Fruit fly (Drosophila melanogaster): Measurements from ENCODE around the gene CG9592.

The CG9592 gene

dm6 chr3L:14481397-14481796 lies 36.2 kb upstream of the CG9592 start:
- TF ChIP-seq bsh (GFP tag; optimal IDR thresholded peaks at IDR 0.05) = peak in 1 of 2 experiments; percentile 11
- no peak for TF ChIP-seq CG3407 (GFP tag; optimal IDR thresholded peaks at IDR 0.05)
- no peak for TF ChIP-seq CG7357 (GFP tag; IDR thresholded peaks at IDR 0.05)
- no peak for TF ChIP-seq CG10267 (tag; optimal IDR thresholded peaks at IDR 0.05)
- TF ChIP-seq CG1603 (tag; optimal IDR thresholded peaks at IDR 0.05) = no peak
- TF ChIP-seq nom (GFP tag; optimal IDR thresholded peaks at IDR 0.05) = peak; percentile 66

dm6 chr3L:14482955-14483354 lies 34.7 kb upstream of the CG9592 start:
- TF ChIP-seq wor (GFP tag; IDR thresholded peaks at IDR 0.05) (no peak), CG7786 (GFP tag; optimal IDR thresholded peaks at IDR 0.05) (no peak), PHDP (tag; optimal IDR thresholded peaks at IDR 0.05) (no peak), br (optimal IDR thresholded peaks at IDR 0.05) (no peak), CG12104 (GFP tag; optimal IDR thresholded peaks at IDR 0.05) (no peak), CG12219 (GFP tag; optimal IDR thresholded peaks at IDR 0.05) (no peak), Oaz (GFP tag; IDR thresholded peaks at IDR 0.05) (no peak), zfh1 (GFP tag; IDR thresholded peaks at IDR 0.05) (0 out of 3 replicates have a peak, but pooled peaks have one; percentile 22), ttk (GFP tag; IDR thresholded peaks at IDR 0.05) (no peak), p53 (GFP tag; optimal IDR thresholded peaks at IDR 0.05) (no peak), Ets65A (GFP tag) (peak; percentile 34), Drgx (GFP tag; IDR thresholded peaks at IDR 0.05) (peak; percentile 65), CG18599 (GFP tag; optimal IDR thresholded peaks at IDR 0.05) (no peak), stwl (tag; optimal IDR thresholded peaks at IDR 0.05) (peak; percentile 10), Six4 (GFP tag; optimal IDR thresholded peaks at IDR 0.05) (no peak), CG12769 (tag; optimal IDR thresholded peaks at IDR 0.05) (no peak), CG12299 (tag; optimal IDR thresholded peaks at IDR 0.05) (no peak)

- TF ChIP-seq CG2889 (GFP tag; IDR thresholded peaks at IDR 0.05) = no peak
- no peak for TF ChIP-seq fu2 (GFP tag; optimal IDR thresholded peaks at IDR 0.05)
- no peak for TF ChIP-seq Drgx (GFP tag; IDR thresholded peaks at IDR 0.05)
- no peak for TF ChIP-seq CG10209 (GFP tag; optimal IDR thresholded peaks at IDR 0.05)
These were observed 32.2 kb upstream of the CG9592 start for dm6 chr3L:14485401-14485800.

- TF ChIP-seq hbn (GFP tag; IDR thresholded peaks at IDR 0.05; ENCODE audit: partially characterized antibody) (no peak), CG11398 (GFP tag; optimal IDR thresholded peaks at IDR 0.05) (no peak), ash1 (GFP tag; optimal IDR thresholded peaks at IDR 0.05) (no peak), ems (GFP tag; optimal IDR thresholded peaks at IDR 0.05) (no peak), CG11504 (tag; optimal IDR thresholded peaks at IDR 0.05) (peak; percentile 10), ap (GFP tag; IDR thresholded peaks at IDR 0.05) (no peak), sens (GFP tag) (peak; percentile 81), CG11723 (GFP tag; optimal IDR thresholded peaks at IDR 0.05) (no peak), CG8388 (GFP tag; optimal IDR thresholded peaks at IDR 0.05) (no peak), CG8290 (GFP tag; optimal IDR thresholded peaks at IDR 0.05) (no peak), CG8290 (tag; optimal IDR thresholded peaks at IDR 0.05) (no peak), wek (GFP tag; optimal IDR thresholded peaks at IDR 0.05) (no peak), prd (optimal IDR thresholded peaks at IDR 0.05) (no peak), prd (GFP tag; IDR thresholded peaks at IDR 0.05) (0 out of 3 replicates have a peak, but pooled peaks have one; percentile 42), cwo (GFP tag; optimal IDR thresholded peaks at IDR 0.05) (no peak), CG8944 (GFP tag; optimal IDR thresholded peaks at IDR 0.05) (no peak), Asciz (GFP tag; optimal IDR thresholded peaks at IDR 0.05) (no peak), CG14050 (GFP tag; IDR thresholded peaks at IDR 0.05) (no peak), trh (GFP tag; optimal IDR thresholded peaks at IDR 0.05) (no peak), Drgx (GFP tag; IDR thresholded peaks at IDR 0.05) (peak; percentile 49; the same call in 1 of the 2 replicates), CG10959 (GFP tag; IDR thresholded peaks at IDR 0.05) (peak; percentile 30; the same call in 1 of the 2 replicates), nom (GFP tag; optimal IDR thresholded peaks at IDR 0.05) (peak; percentile 88), GATAe (GFP tag; conservative IDR thresholded peaks at IDR 0.05) (no peak)
These were observed 30.8 kb upstream of the CG9592 start for dm6 chr3L:14486611-14487350.

Data from whole organism, embryonic.